Fruit fly (Drosophila melanogaster): ENCODE measurements around the gene CG31869.

CG31869 gene

dm6 chr2L:10743714-10744113, 57.2 kb downstream of the CG31869 start, which contains the start of gene CG6729 (continued):
- TF ChIP-seq HLH4C (GFP tag; IDR thresholded peaks at IDR 0.05; ENCODE audit: partially characterized antibody) = peak; percentile 65
- no peak for TF ChIP-seq CG7987 (GFP tag; optimal IDR thresholded peaks at IDR 0.05)
- no peak for TF ChIP-seq grn (GFP tag; optimal IDR thresholded peaks at IDR 0.05)
- TF ChIP-seq Optix (GFP tag; IDR thresholded peaks at IDR 0.05) = no peak
- TF ChIP-seq mam (GFP tag; optimal IDR thresholded peaks at IDR 0.05) = no peak
- TF ChIP-seq Atf6 (GFP tag; IDR thresholded peaks at IDR 0.05) = no peak
- no peak for TF ChIP-seq scrt (GFP tag; optimal IDR thresholded peaks at IDR 0.05)
- no peak for TF ChIP-seq ci (GFP tag; IDR thresholded peaks at IDR 0.05)
- TF ChIP-seq en (GFP tag; optimal IDR thresholded peaks at IDR 0.05) = no peak
- TF ChIP-seq CG12155 (GFP tag; optimal IDR thresholded peaks at IDR 0.05) = no peak
- no peak for TF ChIP-seq CG18262 (tag; optimal IDR thresholded peaks at IDR 0.05)
- TF ChIP-seq cas (GFP tag; IDR thresholded peaks at IDR 0.05) = no peak
- no peak for TF ChIP-seq Side (GFP tag; optimal IDR thresholded peaks at IDR 0.05)
- no peak for TF ChIP-seq CG6854 (GFP tag; optimal IDR thresholded peaks at IDR 0.05)
- TF ChIP-seq lola (GFP tag; optimal IDR thresholded peaks at IDR 0.05) = no peak
- no peak for TF ChIP-seq eyg (GFP tag; optimal IDR thresholded peaks at IDR 0.05)
- peak in 1 of 3 experiments; percentile 3 for TF ChIP-seq Stat92E (GFP tag; optimal IDR thresholded peaks at IDR 0.05)
- TF ChIP-seq CG14441 (GFP tag; IDR thresholded peaks at IDR 0.05) = no peak
- TF ChIP-seq crp (GFP tag; optimal IDR thresholded peaks at IDR 0.05) = peak; percentile 75 to 94
- TF ChIP-seq sens (GFP tag) = peak; percentile 67
- no peak; the same call in 2 of the 3 replicates for TF ChIP-seq zen2 (GFP tag; IDR thresholded peaks at IDR 0.05; ENCODE audit: partially characterized antibody)
- no peak for TF ChIP-seq CG17802 (tag; optimal IDR thresholded peaks at IDR 0.05)
- no peak for TF ChIP-seq Med (GFP tag)
- peak; percentile 74 for TF ChIP-seq pzg (GFP tag; optimal IDR thresholded peaks at IDR 0.05)
- no peak for TF ChIP-seq CG11085 (GFP tag; IDR thresholded peaks at IDR 0.05)
- peak; percentile 87 for TF ChIP-seq MBD-R2 (GFP tag; IDR thresholded peaks at IDR 0.05)
- no peak for TF ChIP-seq Lpt (GFP tag; optimal IDR thresholded peaks at IDR 0.05)
- TF ChIP-seq CG9876 (GFP tag; optimal IDR thresholded peaks at IDR 0.05) = no peak
- TF ChIP-seq Taf1 (GFP tag; IDR thresholded peaks at IDR 0.05) = no peak
- no peak for TF ChIP-seq usp (GFP tag; optimal IDR thresholded peaks at IDR 0.05)
- no peak for TF ChIP-seq sim (GFP tag; IDR thresholded peaks at IDR 0.05)
- TF ChIP-seq cad (GFP tag; optimal IDR thresholded peaks at IDR 0.05) = no peak
- TF ChIP-seq CG1603 (tag; optimal IDR thresholded peaks at IDR 0.05) = no peak
- no peak for TF ChIP-seq Hmx (GFP tag; optimal IDR thresholded peaks at IDR 0.05)
- no peak for TF ChIP-seq Max (GFP tag; optimal IDR thresholded peaks at IDR 0.05)
- TF ChIP-seq CHES-1-like (GFP tag; optimal IDR thresholded peaks at IDR 0.05) = no peak
- no peak for TF ChIP-seq Xrp1 (GFP tag; IDR thresholded peaks at IDR 0.05)
- peak; percentile 81 for TF ChIP-seq unc-4 (GFP tag; IDR thresholded peaks at IDR 0.05; ENCODE audit: partially characterized antibody)
- TF ChIP-seq CG7745 (tag; optimal IDR thresholded peaks at IDR 0.05) = no peak
- TF ChIP-seq gfzf (GFP tag; optimal IDR thresholded peaks at IDR 0.05) = peak; percentile 19
- TF ChIP-seq CG4424 (GFP tag; optimal IDR thresholded peaks at IDR 0.05) = no peak
- TF ChIP-seq CG8944 (GFP tag; optimal IDR thresholded peaks at IDR 0.05) = no peak
- no peak for TF ChIP-seq pum (GFP tag; optimal IDR thresholded peaks at IDR 0.05)
- TF ChIP-seq CG4820 (GFP tag; optimal IDR thresholded peaks at IDR 0.05) = no peak
- no peak for TF ChIP-seq CG8359 (GFP tag; optimal IDR thresholded peaks at IDR 0.05; ENCODE audit: borderline replicate concordance)
- TF ChIP-seq CG2116 (GFP tag; optimal IDR thresholded peaks at IDR 0.05) = peak; percentile 92
- no peak for TF ChIP-seq CG10209 (GFP tag; optimal IDR thresholded peaks at IDR 0.05)
- TF ChIP-seq amos (GFP tag; IDR thresholded peaks at IDR 0.05; ENCODE audit: partially characterized antibody) = peak; percentile 74
- no peak for TF ChIP-seq CG12391 (tag; optimal IDR thresholded peaks at IDR 0.05)
- peak; percentile 18 for TF ChIP-seq Fer1 (GFP tag; optimal IDR thresholded peaks at IDR 0.05)
- peak; percentile 43 for TF ChIP-seq MESR4 (GFP tag; optimal IDR thresholded peaks at IDR 0.05)
